Worm (Caenorhabditis elegans) whole organism, midembryonic: Measurements from ENCODE around the gene R02D5.4.

Experiments used
- T22C8.4 ChIP-seq: fragments of 200-800 bp; sonication (Bioruptor generic); IDR thresholded peaks from 2 replicates; pipeline ENCODE4 v1.3.6; 2022; ENCODE audit warnings: missing genetic modification characterization, missing compliant biosample characterization
- flt-1 ChIP-seq: fragments of 200-800 bp; sonication (Bioruptor generic); IDR thresholded peaks from 2 replicates; pipeline ENCODE4 v1.3.6; 2022; ENCODE audit warnings: missing genetic modification characterization, missing compliant biosample characterization

- no peak for TF ChIP-seq T22C8.4 (GFP tag; lab: Robert Waterston, UW)
- no peak for TF ChIP-seq flt-1 (GFP tag; lab: Robert Waterston, UW)
Observed at ce11 chrV:14464368-14464767, 20.1 kb downstream of the R02D5.4 start, which contains the start of gene F08H9.4.
